Fruit fly (Drosophila melanogaster): Measurements from ENCODE around the gene Prx6a.

DNA sequence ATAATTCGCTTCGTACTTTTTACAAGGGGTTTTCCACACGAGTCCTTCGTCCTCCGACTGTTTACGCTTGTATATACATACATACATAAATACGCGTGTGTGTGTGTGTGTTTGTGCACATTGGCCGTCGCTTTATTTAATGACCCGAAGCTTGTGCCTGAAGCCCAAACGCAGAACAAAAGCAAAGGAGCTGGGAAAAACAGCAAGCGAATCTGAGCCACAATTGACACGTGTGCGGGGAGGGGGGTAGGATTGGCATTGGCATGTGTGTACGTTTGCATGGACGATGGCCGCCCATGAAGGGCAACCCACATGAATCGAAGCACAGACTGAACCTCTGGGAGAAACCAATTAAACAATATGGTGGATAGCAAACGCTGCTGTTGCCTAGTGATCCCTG lies 16.3 kb upstream of the Prx6a start:
- TF ChIP-seq grau (tag; optimal IDR thresholded peaks at IDR 0.05): no peak
- no peak for TF ChIP-seq Fer3 (tag; optimal IDR thresholded peaks at IDR 0.05)
- TF ChIP-seq sqz (GFP tag; optimal IDR thresholded peaks at IDR 0.05): no peak
- TF ChIP-seq br (optimal IDR thresholded peaks at IDR 0.05): no peak
- no peak for TF ChIP-seq nerfin-2 (GFP tag; IDR thresholded peaks at IDR 0.05; ENCODE audit: partially characterized antibody)
- TF ChIP-seq CG7963 (GFP tag; IDR thresholded peaks at IDR 0.05; ENCODE audit: partially characterized antibody): no peak
- TF ChIP-seq CG14050 (GFP tag; IDR thresholded peaks at IDR 0.05): no peak
- no peak for TF ChIP-seq CG16863 (GFP tag; optimal IDR thresholded peaks at IDR 0.05)
- TF ChIP-seq Bdp1 (GFP tag; optimal IDR thresholded peaks at IDR 0.05): no peak
